Fruit fly (Drosophila melanogaster) whole organism, embryonic: ENCODE results near the gene Nup93-1.

Source experiments
- Atf-2 ChIP-seq: fragments of 200-800 bp; sonication (Bioruptor generic); optimal IDR thresholded peaks from 2 replicates; lab custom pipeline; 2016; ENCODE audit warnings: missing biosample characterization, missing genetic modification characterization
- Bgb ChIP-seq: fragments of 200-800 bp; sonication (Bioruptor generic); IDR thresholded peaks from 2 replicates; pipeline ENCODE4 v1.3.6; 2022; ENCODE audit warnings: missing biosample characterization, missing genetic modification characterization; ENCODE audit not compliant: partially characterized antibody
- BtbVII ChIP-seq: fragments of 200-800 bp; sonication (Bioruptor generic); optimal IDR thresholded peaks from 3 replicates; lab custom pipeline; 2017; ENCODE audit warnings: missing biosample characterization, mild to moderate bottlenecking, missing genetic modification characterization
- CG11695 ChIP-seq: fragments of 200-800 bp; sonication (Bioruptor generic); IDR thresholded peaks from 3 replicates; pipeline ENCODE4 v1.3.6; 2022; ENCODE audit warnings: missing biosample characterization, missing genetic modification characterization
- CG13424 ChIP-seq: fragments of 200-800 bp; sonication (Bioruptor generic); optimal IDR thresholded peaks from 2 replicates; lab custom pipeline; 2019; ENCODE audit warnings: missing biosample characterization, mild to moderate bottlenecking, missing genetic modification characterization, moderate library complexity
- CG17186 ChIP-seq: fragments of 200-800 bp; sonication (Bioruptor generic); optimal IDR thresholded peaks from 3 replicates; lab custom pipeline; 2017; ENCODE audit warnings: missing biosample characterization, missing genetic modification reagents, missing genetic modification characterization
- CG17829 ChIP-seq: fragments of 200-800 bp; optimal IDR thresholded peaks from 2 replicates; lab custom pipeline; 2019; ENCODE audit warnings: missing biosample characterization, mild to moderate bottlenecking, missing genetic modification characterization, moderate library complexity
- CG2712 ChIP-seq: fragments of 200-800 bp; optimal IDR thresholded peaks from 3 replicates; lab custom pipeline; 2019; ENCODE audit warnings: missing biosample characterization, mild to moderate bottlenecking, missing genetic modification characterization, moderate library complexity
- CG2875 ChIP-seq: fragments of 200-800 bp; sonication (Bioruptor generic); optimal IDR thresholded peaks from 2 replicates; lab custom pipeline; 2017; ENCODE audit warnings: missing biosample characterization, mild to moderate bottlenecking, missing genetic modification characterization, missing genetic modification reagents
- CG32532 ChIP-seq: fragments of 200-800 bp; sonication (Bioruptor generic); IDR thresholded peaks from 2 replicates; pipeline ENCODE4 v1.3.6; 2022; ENCODE audit warnings: missing biosample characterization, missing genetic modification characterization
- CG34224 ChIP-seq: fragments of 200-800 bp; sonication (Bioruptor generic); IDR thresholded peaks from 3 replicates; pipeline ENCODE4 v1.3.6; 2022; ENCODE audit warnings: missing biosample characterization, missing genetic modification characterization; ENCODE audit not compliant: partially characterized antibody
- CG4820 ChIP-seq: fragments of 200-800 bp; sonication (Bioruptor generic); optimal IDR thresholded peaks from 3 replicates; lab custom pipeline; 2016; ENCODE audit warnings: missing biosample characterization, missing genetic modification characterization
- CG6254 ChIP-seq: fragments of 200-800 bp; sonication (Bioruptor generic); optimal IDR thresholded peaks from 3 replicates; lab custom pipeline; 2017; ENCODE audit warnings: mild to moderate bottlenecking, missing biosample characterization, missing genetic modification reagents, missing genetic modification characterization
- CG7357 ChIP-seq: fragments of 200-800 bp; sonication (Bioruptor generic); IDR thresholded peaks from 3 replicates; pipeline ENCODE4 v1.3.6; 2022; ENCODE audit warnings: missing biosample characterization, missing genetic modification characterization
- Dad ChIP-seq: fragments of 200-800 bp; sonication (Bioruptor generic); optimal IDR thresholded peaks from 3 replicates; lab custom pipeline; 2016; ENCODE audit warnings: missing biosample characterization, missing genetic modification characterization
- Dip3 ChIP-seq: fragments of 200-800 bp; sonication (Bioruptor generic); optimal IDR thresholded peaks from 3 replicates; lab custom pipeline; 2016; ENCODE audit warnings: missing biosample characterization, missing genetic modification characterization
- Dref ChIP-seq: fragments of 200-800 bp; sonication (Bioruptor generic); IDR thresholded peaks from 2 replicates; pipeline ENCODE4 v1.3.6; 2022; ENCODE audit warnings: missing biosample characterization, missing genetic modification characterization
- GATAe ChIP-seq: fragments of 200-800 bp; sonication (Bioruptor generic); conservative IDR thresholded peaks from 2 replicates; pipeline ENCODE4 v1.3.6; 2022; ENCODE audit warnings: missing biosample characterization, missing genetic modification characterization
- H15 ChIP-seq: fragments of 200-800 bp; sonication (Bioruptor generic); IDR thresholded peaks from 3 replicates; pipeline ENCODE4 v1.3.6; 2022; ENCODE audit warnings: missing biosample characterization, missing genetic modification characterization
- HmgD ChIP-seq: fragments of 200-800 bp; sonication (Bioruptor generic); optimal IDR thresholded peaks from 3 replicates; lab custom pipeline; 2016; ENCODE audit warnings: missing biosample characterization, missing genetic modification characterization
- Hmx ChIP-seq: fragments of 200-800 bp; sonication (Bioruptor generic); optimal IDR thresholded peaks from 2 replicates; lab custom pipeline; 2016; ENCODE audit warnings: missing biosample characterization, missing genetic modification characterization
- Lpt ChIP-seq: fragments of >200 bp; optimal IDR thresholded peaks from 2 replicates; lab custom pipeline; 2018; ENCODE audit warnings: missing biosample characterization, missing genetic modification characterization
- NC2β ChIP-seq: fragments of 200-800 bp; sonication (Bioruptor generic); optimal IDR thresholded peaks from 2 replicates; lab custom pipeline; 2016; ENCODE audit warnings: missing biosample characterization, missing genetic modification characterization
- Nf-YC ChIP-seq: fragments of 200-800 bp; optimal IDR thresholded peaks from 3 replicates; lab custom pipeline; 2019; ENCODE audit warnings: missing biosample characterization, mild to moderate bottlenecking, missing genetic modification characterization, moderate library complexity
- PHDP ChIP-seq: fragments of 200-800 bp; sonication (Bioruptor generic); optimal IDR thresholded peaks from 3 replicates; lab custom pipeline; 2018; ENCODE audit warnings: missing biosample characterization, mild to moderate bottlenecking, missing genetic modification characterization, moderate library complexity
- Sox100B ChIP-seq: fragments of 200-800 bp; sonication (Bioruptor generic); optimal IDR thresholded peaks from 3 replicates; lab custom pipeline; 2018; ENCODE audit warnings: missing biosample characterization, mild to moderate bottlenecking, missing genetic modification characterization
- Spps ChIP-seq: fragments of 200-800 bp; sonication (Bioruptor generic); optimal IDR thresholded peaks from 2 replicates; lab custom pipeline; 2018; ENCODE audit warnings: missing biosample characterization, mild to moderate bottlenecking, missing genetic modification characterization
- Stat92E ChIP-seq, 3 experiments: fragments of >200 bp in 2 of 3; fragments of 200-800 bp in 1 of 3; sonication (Bioruptor generic) in 1 of 3; optimal IDR thresholded peaks; 2 replicates each; lab custom pipeline; 2017 to 2019; ENCODE audit warnings: missing biosample characterization in 3 of 3, missing genetic modification characterization in 3 of 3, mild to moderate bottlenecking in 1 of 3, moderate library complexity in 1 of 3
- bigmax ChIP-seq: fragments of 200-800 bp; sonication (Bioruptor generic); optimal IDR thresholded peaks from 2 replicates; lab custom pipeline; 2018; ENCODE audit warnings: missing biosample characterization, mild to moderate bottlenecking, missing genetic modification characterization
- cg ChIP-seq: fragments of 200-800 bp; sonication (Bioruptor generic); optimal IDR thresholded peaks from 3 replicates; lab custom pipeline; 2019; ENCODE audit warnings: missing biosample characterization, mild to moderate bottlenecking, missing genetic modification characterization, moderate library complexity
- croc ChIP-seq: fragments of 200-800 bp; sonication (Bioruptor generic); conservative IDR thresholded peaks from 3 replicates; pipeline ENCODE4 v1.3.6; 2022; ENCODE audit warnings: missing biosample characterization, missing genetic modification characterization
- crol ChIP-seq: fragments of 200-800 bp; sonication (Bioruptor generic); IDR thresholded peaks from 2 replicates; pipeline ENCODE4 v1.3.6; 2022; ENCODE audit warnings: missing biosample characterization, missing genetic modification characterization
- danr ChIP-seq: fragments of 200-800 bp; sonication (Bioruptor generic); IDR thresholded peaks from 2 replicates; pipeline ENCODE4 v1.3.6; 2022; ENCODE audit warnings: missing biosample characterization, missing genetic modification characterization
- fd64A ChIP-seq: fragments of 200-800 bp; sonication (Bioruptor generic); optimal IDR thresholded peaks from 3 replicates; lab custom pipeline; 2018; ENCODE audit warnings: missing biosample characterization, mild to moderate bottlenecking, missing genetic modification characterization
- fd96Cb ChIP-seq: fragments of 200-800 bp; sonication (Bioruptor generic); optimal IDR thresholded peaks from 2 replicates; lab custom pipeline; 2018; ENCODE audit warnings: missing biosample characterization, mild to moderate bottlenecking, missing genetic modification characterization, moderate library complexity
- gem ChIP-seq: fragments of 200-800 bp; sonication (Bioruptor generic); optimal IDR thresholded peaks from 2 replicates; lab custom pipeline; 2019; ENCODE audit warnings: missing biosample characterization, mild to moderate bottlenecking, missing genetic modification characterization, moderate library complexity
- kay ChIP-seq: fragments of 200-800 bp; sonication (Bioruptor generic); optimal IDR thresholded peaks from 2 replicates; lab custom pipeline; 2016; ENCODE audit warnings: missing biosample characterization, missing genetic modification characterization
- lab ChIP-seq: fragments of 200-800 bp; sonication (Bioruptor generic); optimal IDR thresholded peaks from 3 replicates; lab custom pipeline; 2017; ENCODE audit warnings: missing biosample characterization, missing genetic modification characterization, mild to moderate bottlenecking, moderate library complexity, missing genetic modification reagents
- onecut ChIP-seq: fragments of 200-800 bp; sonication (Bioruptor generic); IDR thresholded peaks from 2 replicates; pipeline ENCODE4 v1.3.6; 2022; ENCODE audit warnings: missing biosample characterization, missing genetic modification characterization
- pho ChIP-seq: fragments of 200-800 bp; sonication (Bioruptor generic); optimal IDR thresholded peaks from 2 replicates; lab custom pipeline; 2016; ENCODE audit warnings: missing biosample characterization, missing genetic modification characterization
- psq ChIP-seq: fragments of 200-800 bp; sonication (Bioruptor generic); optimal IDR thresholded peaks from 2 replicates; lab custom pipeline; 2017; ENCODE audit warnings: missing biosample characterization, missing genetic modification characterization
- rib ChIP-seq: fragments of 200-800 bp; sonication (Bioruptor generic); IDR thresholded peaks from 2 replicates; pipeline ENCODE4 v1.3.6; 2022; ENCODE audit warnings: missing biosample characterization, missing genetic modification characterization
- ro ChIP-seq: fragments of 200-800 bp; sonication (Bioruptor generic); IDR thresholded peaks from 2 replicates; pipeline ENCODE4 v1.3.6; 2022; ENCODE audit warnings: missing biosample characterization, missing genetic modification characterization
- run ChIP-seq: fragments of 200-800 bp; sonication (Bioruptor generic); optimal IDR thresholded peaks from 3 replicates; lab custom pipeline; 2018; ENCODE audit warnings: missing biosample characterization, mild to moderate bottlenecking, missing genetic modification characterization
- sc ChIP-seq, 3 experiments: fragments of >200 bp in 2 of 3; fragments of 200-800 bp in 1 of 3; sonication (Bioruptor generic) in 1 of 3; optimal IDR thresholded peaks; 2 replicates in 2 of 3; 3 replicates in 1 of 3; lab custom pipeline; 2017; ENCODE audit warnings: mild to moderate bottlenecking in 1 of 3, missing biosample characterization in 1 of 3, missing genetic modification characterization in 1 of 3, missing genetic modification reagents in 1 of 3
- trem ChIP-seq: fragments of 200-800 bp; optimal IDR thresholded peaks from 3 replicates; lab custom pipeline; 2019; ENCODE audit warnings: missing biosample characterization, mild to moderate bottlenecking, missing genetic modification characterization, moderate library complexity
- tup ChIP-seq: fragments of 200-800 bp; sonication (Bioruptor generic); optimal IDR thresholded peaks from 2 replicates; lab custom pipeline; 2016; ENCODE audit warnings: missing biosample characterization, mild to moderate bottlenecking, missing genetic modification characterization, moderate library complexity
- usp ChIP-seq: fragments of >200 bp; optimal IDR thresholded peaks from 2 replicates; lab custom pipeline; 2017; ENCODE audit warnings: missing biosample characterization, missing genetic modification characterization

Gene Nup93-1

DNA sequence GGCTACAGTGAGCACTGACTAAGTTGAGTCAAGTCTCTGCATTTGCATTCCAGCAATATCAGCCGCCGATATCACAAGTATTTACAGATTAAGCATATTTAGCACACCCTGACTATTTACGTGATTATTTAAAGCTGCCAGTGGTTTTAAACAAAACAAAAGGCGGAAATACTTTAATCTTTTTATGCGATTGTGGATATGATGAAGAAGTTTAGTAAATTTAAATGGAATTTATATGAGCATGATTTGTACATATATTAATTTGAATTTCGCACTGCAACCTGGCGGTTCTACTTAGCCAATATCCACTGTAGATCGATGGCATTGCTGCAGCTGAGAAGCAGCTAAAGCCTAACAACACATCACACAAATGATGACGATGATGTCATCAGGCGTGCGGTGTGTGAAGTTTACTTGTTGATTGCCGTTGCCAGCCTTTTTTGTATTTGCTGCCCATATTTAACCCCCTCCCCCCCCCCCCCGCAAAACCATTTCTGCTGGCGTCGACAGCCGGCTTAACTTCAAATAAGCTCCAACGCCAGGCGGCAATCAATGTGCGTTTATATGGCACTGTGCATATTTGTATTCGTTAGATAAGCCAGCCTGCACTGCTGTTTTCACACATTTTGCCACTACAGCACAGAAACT lies 7.0 kb upstream of the Nup93-1 start (continued):
- TF ChIP-seq fd64A (GFP tag; lab: Kevin White, UChicago) (no peak), NC2β (GFP tag; lab: Kevin White, UChicago) (no peak), CG11695 (peak; percentile 58; the same call in 2 of the 3 replicates), CG4820 (peak; percentile 56), CG17829 (peak; percentile 62), lab (GFP tag; lab: Kevin White, UChicago) (peak; percentile 73), fd96Cb (tag; lab: Kevin White, UChicago) (peak; percentile 49), HmgD (GFP tag; lab: Kevin White, UChicago) (no peak), GATAe (GFP tag; lab: Robert Waterston, UW) (no peak), PHDP (peak; percentile 59), Spps (tag; lab: Kevin White, UChicago) (no peak), pho (GFP tag; lab: Kevin White, UChicago) (no peak), Stat92E (GFP tag; optimal IDR thresholded peaks at IDR 0.05; lab: Kevin White, UChicago) (no peak), Dref (GFP tag; lab: Robert Waterston, UW) (no peak), ro (GFP tag; lab: Robert Waterston, UW) (no peak), danr (GFP tag; lab: Robert Waterston, UW) (peak; percentile 43; the same call in 1 of the 2 replicates), Dip3 (peak; percentile 14), CG17186 (GFP tag; lab: Kevin White, UChicago) (no peak), gem (tag; lab: Kevin White, UChicago) (peak; percentile 78), onecut (GFP tag; lab: Robert Waterston, UW) (peak; percentile 32; the same call in 1 of the 2 replicates), rib (peak; percentile 39; the same call in 1 of the 2 replicates), Bgb (no peak), Atf-2 (GFP tag; lab: Kevin White, UChicago) (peak; percentile 36), Dad (GFP tag; lab: Kevin White, UChicago) (peak; percentile 36), CG34224 (no peak), CG7357 (GFP tag; lab: Robert Waterston, UW) (peak; percentile 71; the same call in 2 of the 3 replicates), Hmx (GFP tag; lab: Kevin White, UChicago) (no peak), bigmax (GFP tag; lab: Kevin White, UChicago) (no peak), Sox100B (peak; percentile 73), H15 (GFP tag; lab: Robert Waterston, UW) (peak; percentile 53; the same call in 1 of the 3 replicates), run (tag; lab: Kevin White, UChicago) (peak; percentile 42), sc (optimal IDR thresholded peaks at IDR 0.05; lab: Kevin White, UChicago) (no peak), sc (GFP tag; optimal IDR thresholded peaks at IDR 0.05; lab: Kevin White, UChicago) (peak; percentile 29), CG2712 (tag; lab: Kevin White, UChicago) (peak; percentile 60), croc (GFP tag; lab: Robert Waterston, UW) (peak; percentile 57; the same call in 2 of the 3 replicates), CG6254 (GFP tag; lab: Kevin White, UChicago) (peak; percentile 22), Nf-YC (tag; lab: Kevin White, UChicago) (peak; percentile 17), CG13424 (tag; lab: Kevin White, UChicago) (peak; percentile 75), kay (GFP tag; lab: Kevin White, UChicago) (no peak), trem (no peak), cg (GFP tag; lab: Kevin White, UChicago) (no peak), tup (GFP tag; lab: Kevin White, UChicago) (no peak), usp (GFP tag; lab: Kevin White, UChicago) (no peak), psq (GFP tag; lab: Kevin White, UChicago) (no peak), CG32532 (GFP tag; lab: Robert Waterston, UW) (no peak; the same call in 1 of the 2 replicates), CG2875 (GFP tag; lab: Kevin White, UChicago) (peak; percentile 24), Lpt (no peak), BtbVII (GFP tag; lab: Kevin White, UChicago) (peak; percentile 51), crol (peak; percentile 75)
